Fruit fly (Drosophila melanogaster) ovary, adult (tissue): Measurements from ENCODE around the gene CG13295.

Experiments used
- CG17801 ChIP-seq: fragments of 200-800 bp; optimal IDR thresholded peaks from 2 replicates; lab custom pipeline; 2019; ENCODE audit warnings: missing biosample characterization, mild to moderate bottlenecking, missing genetic modification characterization, moderate library complexity; ENCODE audit not compliant: partially characterized antibody

CG13295 gene

dm6 chr3L:6036141-6036540, 38.9 kb downstream of the CG13295 start:
- no peak for TF ChIP-seq CG17801 (GFP tag; lab: Kevin White, UChicago)

dm6 chr3L:6034916-6035315, 40.1 kb downstream of the CG13295 start, which contains the start of gene yip7:
Gene yip7 (plus strand): TSS chr3L:6035216.
- no peak for TF ChIP-seq CG17801 (GFP tag; lab: Kevin White, UChicago)

dm6 chr3L:6034511-6034910, 40.5 kb downstream of the CG13295 start, which contains the start of gene CG10477:
Gene CG10477 (minus strand): TSS chr3L:6034611.
- no peak for TF ChIP-seq CG17801 (GFP tag; lab: Kevin White, UChicago)

- no peak for TF ChIP-seq CG17801 (GFP tag; lab: Kevin White, UChicago)
Measured at dm6 chr3L:6033008-6033407, 42.0 kb downstream of the CG13295 start.
